Worm (Caenorhabditis elegans): ENCODE results near the gene Y59A8B.19.

DNA sequence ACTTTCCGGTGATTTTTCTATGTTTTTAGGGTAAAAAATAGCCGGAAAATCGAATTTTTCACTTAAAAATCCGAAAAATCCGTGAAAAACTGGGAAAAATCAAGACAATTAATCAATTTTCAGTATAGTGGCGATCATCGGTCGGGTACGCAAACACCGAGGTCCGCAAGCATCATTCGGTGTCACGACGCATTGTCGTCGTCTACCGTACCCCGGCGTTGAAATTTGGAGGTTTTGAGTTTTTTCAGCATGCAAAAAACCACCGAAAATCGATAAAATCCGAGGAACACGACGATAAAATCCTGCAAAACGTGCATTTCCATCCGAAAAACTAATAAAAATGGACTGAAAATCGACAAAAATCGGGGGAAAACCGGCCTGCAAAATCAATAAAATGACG lies 25.3 kb upstream of the Y59A8B.19 start:
- no peak for TF ChIP-seq nhr-237 (tag; optimal IDR thresholded peaks at IDR 0.05)
- TF ChIP-seq elt-2 (tag; optimal IDR thresholded peaks at IDR 0.05): peak; percentile 18
- TF ChIP-seq nhr-12 (tag; optimal IDR thresholded peaks at IDR 0.05): no peak
- peak; percentile 25 for TF ChIP-seq pha-4 (tag; optimal IDR thresholded peaks at IDR 0.05)
- TF ChIP-seq ztf-4 (tag; optimal IDR thresholded peaks at IDR 0.05): no peak
- TF ChIP-seq sea-2 (GFP tag; optimal IDR thresholded peaks at IDR 0.05): no peak
- TF ChIP-seq ztf-11 (tag; optimal IDR thresholded peaks at IDR 0.05): no peak
- TF ChIP-seq tbx-2 (tag; optimal IDR thresholded peaks at IDR 0.05): no peak
- no peak for TF ChIP-seq elt-3 (tag; optimal IDR thresholded peaks at IDR 0.05)
- no peak for TF ChIP-seq unc-62 (GFP tag; optimal IDR thresholded peaks at IDR 0.05)
- TF ChIP-seq eor-1 (tag; optimal IDR thresholded peaks at IDR 0.05): no peak
